Fruit fly (Drosophila melanogaster): Measurements from ENCODE around the gene danr.

dm6 chr3R:25152342-25152741, 14.5 kb downstream of the danr start:
- TF ChIP-seq Sin3A (optimal IDR thresholded peaks at IDR 0.05) (no peak), insv (optimal IDR thresholded peaks at IDR 0.05) (no peak), psq (optimal IDR thresholded peaks at IDR 0.05) (no peak)

Measured in Kc167 (cell line).